Worm (Caenorhabditis elegans): ENCODE data around the gene F09G2.2.

DNA sequence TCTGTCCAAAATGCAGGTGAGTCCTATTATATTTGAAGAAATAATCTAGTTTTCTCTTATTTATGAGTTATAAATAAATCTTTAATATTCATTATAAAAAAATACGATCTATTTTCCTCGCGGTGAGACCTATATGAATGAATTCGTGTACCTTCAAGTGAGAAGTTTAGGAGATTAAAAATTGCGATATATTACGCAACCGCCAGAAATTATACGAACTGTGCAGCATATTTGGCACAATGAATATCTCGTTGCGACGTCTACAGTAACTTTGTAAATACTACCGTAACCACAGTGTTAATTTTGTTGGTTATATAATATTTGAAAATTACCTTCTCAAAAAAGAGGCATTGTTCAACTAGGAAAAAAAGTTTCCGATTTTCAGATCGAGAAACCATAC is 27.6 kb downstream of the F09G2.2 start:
- TF ChIP-seq med-1 (GFP tag; optimal IDR thresholded peaks at IDR 0.05; ENCODE audit: insufficient read depth): no peak
- no peak for TF ChIP-seq ztf-23 (GFP tag; IDR thresholded peaks at IDR 0.05)
- no peak for TF ChIP-seq klf-2 (GFP tag; conservative IDR thresholded peaks at IDR 0.05)
- TF ChIP-seq flt-1 (GFP tag; IDR thresholded peaks at IDR 0.05): no peak
- no peak for TF ChIP-seq ref-1 (GFP tag; conservative IDR thresholded peaks at IDR 0.05)

All from whole organism, midembryonic.